Worm (Caenorhabditis elegans): ENCODE results near the gene F35G12.12.

F35G12.12 gene

DNA sequence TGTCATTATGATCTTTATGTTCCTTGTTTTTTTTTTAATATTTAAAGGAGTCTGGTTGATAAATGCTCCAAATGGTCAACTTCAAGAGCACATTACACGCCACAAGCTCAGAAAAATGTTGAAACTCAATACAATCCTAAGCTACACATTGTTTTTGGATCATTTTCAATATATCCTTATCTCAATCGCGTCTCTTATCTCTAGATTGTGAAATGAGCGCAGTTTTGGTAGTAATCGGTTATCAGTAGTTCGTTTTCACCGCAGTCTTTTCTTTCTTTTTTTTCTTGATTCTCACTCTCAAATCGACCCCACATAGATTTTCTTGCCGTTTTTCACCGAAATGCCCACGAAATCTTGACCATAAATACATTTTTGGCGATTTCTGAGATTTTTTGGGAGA, 28.7 kb upstream of the F35G12.12 start:
- TF ChIP-seq fos-1 (tag; optimal IDR thresholded peaks at IDR 0.05) (peak; percentile 21), nhr-6 (tag; optimal IDR thresholded peaks at IDR 0.05) (no peak)

- no peak for TF ChIP-seq peb-1 (tag; optimal IDR thresholded peaks at IDR 0.05)
- no peak for TF ChIP-seq ztf-11 (tag; optimal IDR thresholded peaks at IDR 0.05)
- TF ChIP-seq Y55F3AM.14 (GFP tag; optimal IDR thresholded peaks at IDR 0.05): no peak
- TF ChIP-seq ceh-82 (tag; optimal IDR thresholded peaks at IDR 0.05): no peak
- no peak for TF ChIP-seq elt-1 (tag; optimal IDR thresholded peaks at IDR 0.05)
- TF ChIP-seq elt-3 (tag; optimal IDR thresholded peaks at IDR 0.05): no peak
- no peak for TF ChIP-seq nhr-23 (tag; optimal IDR thresholded peaks at IDR 0.05)
- no peak for TF ChIP-seq lin-39 (tag; optimal IDR thresholded peaks at IDR 0.05)
- TF ChIP-seq unc-62 (GFP tag; optimal IDR thresholded peaks at IDR 0.05): no peak
- no peak for TF ChIP-seq sma-3 (GFP tag; optimal IDR thresholded peaks at IDR 0.05)
- TF ChIP-seq blmp-1 (tag; optimal IDR thresholded peaks at IDR 0.05; ENCODE audit: insufficient read depth): no peak
- no peak for TF ChIP-seq fos-1 (tag; optimal IDR thresholded peaks at IDR 0.05)
- no peak for TF ChIP-seq sem-4 (tag; optimal IDR thresholded peaks at IDR 0.05)
- TF ChIP-seq mab-5 (tag; optimal IDR thresholded peaks at IDR 0.05): no peak
- TF ChIP-seq unc-55 (GFP tag; optimal IDR thresholded peaks at IDR 0.05): no peak
- no peak for TF ChIP-seq nhr-12 (tag; optimal IDR thresholded peaks at IDR 0.05)
Observed at ce11 chrIII:4553316-4553715, 28.3 kb upstream of the F35G12.12 start, which contains the start of gene imph-1. Gene imph-1 (plus strand): TSS chrIII:4553616.

DNA sequence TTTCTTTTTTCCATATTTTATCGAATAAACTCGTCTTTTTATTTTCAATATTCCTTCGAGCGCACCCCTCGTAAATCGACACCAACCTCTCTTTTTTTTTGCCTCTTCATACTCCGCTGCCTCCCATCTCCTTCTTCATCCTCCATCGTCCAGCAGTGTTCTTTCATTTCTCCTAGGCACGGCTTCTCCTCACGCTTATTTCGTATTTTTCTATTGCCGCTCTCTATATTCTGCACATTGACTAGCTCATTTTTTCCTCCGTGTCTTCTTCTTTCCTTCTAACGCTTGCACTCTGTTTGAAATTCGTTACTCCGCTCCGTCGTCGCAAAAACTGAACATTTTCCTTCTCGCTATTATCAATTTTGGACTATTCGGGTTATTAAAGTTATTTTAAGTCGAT, 26.2 kb upstream of the F35G12.12 start:
- TF ChIP-seq unc-55 (GFP tag; optimal IDR thresholded peaks at IDR 0.05) (peak; percentile 61), egl-27 (tag; optimal IDR thresholded peaks at IDR 0.05) (no peak), C34F6.9 (tag; optimal IDR thresholded peaks at IDR 0.05) (peak; percentile 45), lin-13 (GFP tag; optimal IDR thresholded peaks at IDR 0.05) (no peak), lsy-2 (tag; optimal IDR thresholded peaks at IDR 0.05) (peak in 1 of 2 experiments; percentile 30), F13H6.1 (tag; optimal IDR thresholded peaks at IDR 0.05) (peak; percentile 14)

DNA sequence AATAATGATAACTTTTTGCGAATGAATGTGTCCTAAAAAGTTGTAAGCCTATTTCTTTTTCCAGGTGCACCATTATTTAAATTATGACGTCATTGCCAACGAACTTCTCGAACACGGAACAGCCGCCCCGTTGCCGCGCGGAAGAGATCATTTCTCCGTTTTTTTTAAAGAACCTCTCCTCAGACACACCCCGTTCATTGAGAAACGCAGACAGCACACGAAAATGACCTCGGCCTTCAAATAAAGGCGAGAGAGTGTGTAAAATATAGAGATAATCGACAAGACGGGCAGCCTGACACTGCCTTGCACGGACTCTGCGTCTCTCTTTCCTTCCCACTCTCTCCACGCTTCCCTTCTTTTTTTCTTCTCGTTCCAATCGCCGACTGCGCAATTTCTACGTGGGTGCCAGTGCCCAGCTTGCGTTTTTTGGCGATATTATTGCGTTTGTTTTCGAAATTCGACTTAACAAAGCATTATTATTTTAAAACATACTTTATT, 21.2 kb upstream of the F35G12.12 start:
- TF ChIP-seq gmeb-1 (tag; optimal IDR thresholded peaks at IDR 0.05) (peak; percentile 59), lin-13 (GFP tag; optimal IDR thresholded peaks at IDR 0.05) (peak; percentile 40), ceh-82 (tag; optimal IDR thresholded peaks at IDR 0.05) (no peak), unc-62 (GFP tag; optimal IDR thresholded peaks at IDR 0.05) (peak; percentile 54), sma-3 (GFP tag; optimal IDR thresholded peaks at IDR 0.05) (peak; percentile 77), Y55F3AM.14 (GFP tag; optimal IDR thresholded peaks at IDR 0.05) (peak; percentile 72), zag-1 (tag; optimal IDR thresholded peaks at IDR 0.05) (peak; percentile 12), mdl-1 (tag; optimal IDR thresholded peaks at IDR 0.05) (peak; percentile 51 to 58), fos-1 (tag; optimal IDR thresholded peaks at IDR 0.05) (peak; percentile 82), nhr-77 (tag; optimal IDR thresholded peaks at IDR 0.05) (no peak), lin-39 (tag; optimal IDR thresholded peaks at IDR 0.05) (no peak), crh-2 (tag; optimal IDR thresholded peaks at IDR 0.05) (peak; percentile 59), sem-4 (tag; optimal IDR thresholded peaks at IDR 0.05) (peak; percentile 38), ama-1 (optimal IDR thresholded peaks at IDR 0.05) (peak; percentile 66), nhr-11 (tag; optimal IDR thresholded peaks at IDR 0.05) (no peak), F13H6.1 (tag; optimal IDR thresholded peaks at IDR 0.05) (peak; percentile 86), R02D3.7 (tag; optimal IDR thresholded peaks at IDR 0.05) (no peak), sma-9 (GFP tag; optimal IDR thresholded peaks at IDR 0.05) (peak; percentile 83), sma-9 (tag; optimal IDR thresholded peaks at IDR 0.05) (no peak), ztf-4 (tag; optimal IDR thresholded peaks at IDR 0.05) (peak; percentile 53), peb-1 (tag; optimal IDR thresholded peaks at IDR 0.05) (peak; percentile 45), lsy-2 (tag; optimal IDR thresholded peaks at IDR 0.05) (peak; percentile 64 to 82), nhr-6 (tag; optimal IDR thresholded peaks at IDR 0.05) (peak; percentile 45), ceh-16 (tag; optimal IDR thresholded peaks at IDR 0.05) (peak; percentile 37), lin-11 (tag; optimal IDR thresholded peaks at IDR 0.05) (peak; percentile 72), egl-27 (tag; optimal IDR thresholded peaks at IDR 0.05) (peak; percentile 34), mab-5 (tag; optimal IDR thresholded peaks at IDR 0.05) (peak; percentile 75), nhr-23 (tag; optimal IDR thresholded peaks at IDR 0.05) (no peak), unc-55 (GFP tag; optimal IDR thresholded peaks at IDR 0.05) (peak; percentile 69), C34F6.9 (tag; optimal IDR thresholded peaks at IDR 0.05) (peak; percentile 80), nhr-25 (tag; optimal IDR thresholded peaks at IDR 0.05) (peak; percentile 84), nhr-12 (tag; optimal IDR thresholded peaks at IDR 0.05) (no peak), nhr-21 (tag; optimal IDR thresholded peaks at IDR 0.05) (peak; percentile 80), nhr-129 (tag; optimal IDR thresholded peaks at IDR 0.05) (peak; percentile 64)

All from whole organism, L2 larva.